Fruit fly (Drosophila melanogaster) whole organism, prepupa: ENCODE measurements around the gene THADA.
A peak's percentile ranks its signal among the peaks of the same experiment; 100 is the strongest.

Source experiments
- Eip75B ChIP-seq: fragments of 200-800 bp; sonication (Bioruptor generic); optimal IDR thresholded peaks from 3 replicates; lab custom pipeline; 2016; ENCODE audit warnings: missing biosample characterization, missing genetic modification characterization
- Hr4 ChIP-seq: fragments of 200-800 bp; sonication (Bioruptor generic); optimal IDR thresholded peaks from 3 replicates; lab custom pipeline; 2016; ENCODE audit warnings: missing biosample characterization, missing genetic modification characterization

- TF ChIP-seq Eip75B (GFP tag; lab: Kevin White, UChicago) = peak; percentile 22
- TF ChIP-seq Hr4 (GFP tag; lab: Kevin White, UChicago) = no peak
Measured at dm6 chrX:19897991-19898473, 32.7 kb upstream of the THADA start.
